Fruit fly (Drosophila melanogaster): ENCODE measurements around the gene Eip93F.

DNA sequence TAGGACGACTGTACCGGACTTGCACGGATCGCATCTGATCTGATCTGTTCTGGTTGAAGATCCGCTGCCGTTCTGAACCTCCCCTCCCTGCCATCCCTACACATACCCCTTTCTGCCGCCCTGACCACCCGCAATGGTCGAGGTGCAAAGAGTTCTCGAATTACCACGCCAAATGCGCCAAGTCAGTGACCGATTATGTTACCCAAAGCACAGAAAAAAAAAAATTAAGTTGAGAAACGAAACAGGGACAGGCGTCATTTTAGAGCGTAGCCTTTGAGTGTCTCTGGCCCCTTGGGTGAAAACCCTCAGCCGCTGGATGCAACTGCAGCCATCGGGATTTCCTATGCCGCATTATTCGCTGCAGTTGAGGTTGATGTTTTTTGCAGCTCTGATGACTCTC is 25.2 kb upstream of the Eip93F start:
- no peak for TF ChIP-seq CG17806 (tag; optimal IDR thresholded peaks at IDR 0.05)
- no peak for TF ChIP-seq CG10348 (GFP tag; IDR thresholded peaks at IDR 0.05)
- no peak for TF ChIP-seq Ets98B (GFP tag; IDR thresholded peaks at IDR 0.05)

Data from whole organism, pupa.